Worm (Caenorhabditis elegans) whole organism, L2 larva: ENCODE results near the gene ZK1127.4.

ENCODE experiments used
- elt-1 ChIP-seq: fragments of 150-350 bp; optimal IDR thresholded peaks from 2 replicates; lab custom pipeline; 2014; ENCODE audit warnings: missing biosample characterization, missing genetic modification characterization
- lin-11 ChIP-seq: fragments of 150-350 bp; sonication (generic microtip); optimal IDR thresholded peaks from 2 replicates; lab custom pipeline; 2014; ENCODE audit warnings: missing biosample characterization, missing genetic modification characterization, inconsistent platforms, mixed read lengths
- lin-39 ChIP-seq: fragments of 150-350 bp; optimal IDR thresholded peaks from 2 replicates; lab custom pipeline; 2014; ENCODE audit warnings: missing biosample characterization, missing genetic modification reagents, missing genetic modification characterization
- lsy-2 ChIP-seq, 2 experiments: fragments of 150-350 bp in 1 of 2; sonication (generic microtip) in 1 of 2; optimal IDR thresholded peaks; 2 replicates each; lab custom pipeline; 2014 to 2017; ENCODE audit warnings: missing biosample characterization in 2 of 2, missing genetic modification characterization in 2 of 2
- nhr-11 ChIP-seq: fragments of 150-350 bp; optimal IDR thresholded peaks from 2 replicates; lab custom pipeline; 2014; ENCODE audit warnings: missing biosample characterization, missing genetic modification characterization
- nhr-21 ChIP-seq: fragments of 150-350 bp; optimal IDR thresholded peaks from 2 replicates; lab custom pipeline; 2014; ENCODE audit warnings: missing biosample characterization, missing genetic modification characterization
- nhr-23 ChIP-seq: fragments of 150-350 bp; optimal IDR thresholded peaks from 2 replicates; lab custom pipeline; 2014; ENCODE audit warnings: missing biosample characterization, missing genetic modification reagents, missing genetic modification characterization
- nhr-77 ChIP-seq: fragments of 150-350 bp; optimal IDR thresholded peaks from 2 replicates; lab custom pipeline; 2014; ENCODE audit warnings: missing biosample characterization, missing genetic modification characterization
- sem-4 ChIP-seq: fragments of 150-350 bp; optimal IDR thresholded peaks from 2 replicates; lab custom pipeline; 2014; ENCODE audit warnings: missing biosample characterization, missing genetic modification reagents, missing genetic modification characterization
- sma-3 ChIP-seq: sonication (generic microtip); optimal IDR thresholded peaks from 2 replicates; lab custom pipeline; 2016; ENCODE audit warnings: missing genetic modification reagents, missing genetic modification characterization, missing compliant biosample characterization
- snpc-4 ChIP-seq: fragments of 150-350 bp; optimal IDR thresholded peaks from 2 replicates; lab custom pipeline; 2014; ENCODE audit warnings: missing biosample characterization, missing genetic modification characterization
- unc-39 ChIP-seq: fragments of 150-350 bp; optimal IDR thresholded peaks from 2 replicates; lab custom pipeline; 2014; ENCODE audit warnings: missing biosample characterization, missing genetic modification characterization

Gene ZK1127.4

DNA sequence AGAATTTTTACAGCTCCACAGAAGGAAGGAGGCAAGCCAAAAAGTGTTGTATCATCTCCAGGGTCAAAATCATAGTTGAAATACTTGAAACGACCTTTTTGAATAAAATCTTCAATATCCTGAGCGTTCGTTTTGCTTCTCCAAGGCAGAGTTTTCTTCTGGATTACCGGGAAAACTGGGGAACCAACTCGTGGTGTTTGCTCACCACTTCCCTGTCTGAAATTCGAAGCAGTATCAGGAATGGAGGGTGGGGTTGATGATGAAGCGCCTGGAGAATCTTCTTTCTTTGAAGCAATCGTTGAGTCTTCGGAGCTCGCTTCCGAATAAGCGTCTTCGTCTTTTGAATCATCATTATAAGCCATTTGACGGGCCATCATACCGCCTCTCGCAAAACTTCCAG is 49.4 kb downstream of the ZK1127.4 start:
- TF ChIP-seq elt-1 (tag; lab: Kevin White, UChicago) (no peak), nhr-23 (tag; lab: Kevin White, UChicago) (no peak), nhr-21 (tag; lab: Kevin White, UChicago) (no peak), lin-11 (tag; lab: Kevin White, UChicago) (no peak), sma-3 (GFP tag; lab: Kevin White, UChicago) (no peak), snpc-4 (no peak), lsy-2 (tag; optimal IDR thresholded peaks at IDR 0.05; lab: Kevin White, UChicago) (no peak), nhr-77 (tag; lab: Kevin White, UChicago) (no peak), unc-39 (tag; lab: Kevin White, UChicago) (no peak), nhr-11 (no peak), sem-4 (no peak), lin-39 (tag; lab: Kevin White, UChicago) (no peak)
